Fruit fly (Drosophila melanogaster): Measurements from ENCODE around the gene Marf.

DNA sequence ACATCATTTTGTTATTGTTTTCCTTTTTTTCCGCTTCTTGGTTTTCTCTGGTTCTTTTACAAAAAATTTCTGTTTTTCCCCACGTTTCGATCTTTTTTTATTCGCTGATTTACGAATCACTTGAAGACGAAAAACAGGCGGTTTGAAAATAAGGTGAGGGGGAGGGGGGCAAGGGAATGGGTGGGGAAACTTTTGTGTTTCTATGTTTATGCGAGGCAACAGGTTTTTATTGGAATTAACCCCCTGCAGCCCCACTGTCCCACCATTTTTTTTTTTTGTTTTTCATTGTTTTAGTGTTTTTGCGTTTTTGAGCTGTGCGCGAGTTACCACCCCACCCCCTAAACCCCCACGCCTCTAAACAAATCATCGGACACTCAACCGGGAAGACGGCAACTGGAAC is 30.8 kb upstream of the Marf start:
- TF ChIP-seq h (optimal IDR thresholded peaks at IDR 0.05), result no peak
- TF ChIP-seq psq (optimal IDR thresholded peaks at IDR 0.05), result no peak
- no peak for TF ChIP-seq insv (optimal IDR thresholded peaks at IDR 0.05)
- TF ChIP-seq ttk (optimal IDR thresholded peaks at IDR 0.05), result no peak

Data from Kc167 (cell line).